Fruit fly (Drosophila melanogaster): ENCODE results near the gene CG34454.

The CG34454 gene

dm6 chr3L:234337-234736, 2.2 kb upstream of the CG34454 start:
- TF ChIP-seq CG6854 (GFP tag; optimal IDR thresholded peaks at IDR 0.05) (no peak), CG9139 (GFP tag; optimal IDR thresholded peaks at IDR 0.05) (no peak)

- TF ChIP-seq CG4318 (GFP tag; optimal IDR thresholded peaks at IDR 0.05) = no peak
- TF ChIP-seq CG3919 (GFP tag; optimal IDR thresholded peaks at IDR 0.05) = no peak
- TF ChIP-seq Ets21C (GFP tag; optimal IDR thresholded peaks at IDR 0.05) = no peak
- TF ChIP-seq CG6808 (GFP tag; optimal IDR thresholded peaks at IDR 0.05) = no peak
- no peak for TF ChIP-seq CG6792 (GFP tag; optimal IDR thresholded peaks at IDR 0.05)
- TF ChIP-seq Eip75B (GFP tag; optimal IDR thresholded peaks at IDR 0.05) = no peak
- TF ChIP-seq CG32006 (GFP tag; optimal IDR thresholded peaks at IDR 0.05) = no peak
- TF ChIP-seq CG11762 (GFP tag; optimal IDR thresholded peaks at IDR 0.05; ENCODE audit: insufficient read depth) = no peak
- TF ChIP-seq Met (GFP tag; optimal IDR thresholded peaks at IDR 0.05) = no peak
- TF ChIP-seq Sox15 (GFP tag; optimal IDR thresholded peaks at IDR 0.05) = no peak
- TF ChIP-seq CG15336 (GFP tag; IDR thresholded peaks at IDR 0.05) = no peak
- no peak for TF ChIP-seq fd85E (GFP tag; optimal IDR thresholded peaks at IDR 0.05)
- no peak for TF ChIP-seq CG11294 (GFP tag; IDR thresholded peaks at IDR 0.05)
- no peak for TF ChIP-seq Ets96B (tag; optimal IDR thresholded peaks at IDR 0.05)
Measured at dm6 chr3L:233251-233650, 1.1 kb upstream of the CG34454 start, which contains the start of gene CG34453. Gene CG34453 (minus strand): TSS chr3L:233351.

dm6 chr3L:231504-231903, 646 bp downstream of the CG34454 start, which contains the start of gene CG42846:
Gene CG42846 (minus strand): TSS chr3L:231604.
- no peak for TF ChIP-seq OdsH (GFP tag; optimal IDR thresholded peaks at IDR 0.05)
- no peak for TF ChIP-seq fd85E (GFP tag; optimal IDR thresholded peaks at IDR 0.05)
- TF ChIP-seq acj6 (GFP tag; optimal IDR thresholded peaks at IDR 0.05) = no peak
- TF ChIP-seq Met (GFP tag; optimal IDR thresholded peaks at IDR 0.05) = no peak
- no peak for TF ChIP-seq topi (GFP tag; optimal IDR thresholded peaks at IDR 0.05)
- no peak for TF ChIP-seq CG10631 (GFP tag; optimal IDR thresholded peaks at IDR 0.05)
- TF ChIP-seq Blimp-1 (GFP tag; optimal IDR thresholded peaks at IDR 0.05) = no peak
- TF ChIP-seq fkh (GFP tag; optimal IDR thresholded peaks at IDR 0.05) = no peak
- no peak for TF ChIP-seq CG6854 (GFP tag; optimal IDR thresholded peaks at IDR 0.05)
- TF ChIP-seq CG3919 (GFP tag; optimal IDR thresholded peaks at IDR 0.05) = no peak
- no peak for TF ChIP-seq Ets21C (GFP tag; optimal IDR thresholded peaks at IDR 0.05)
- TF ChIP-seq CG15336 (GFP tag; IDR thresholded peaks at IDR 0.05) = no peak
- TF ChIP-seq esn (GFP tag; optimal IDR thresholded peaks at IDR 0.05) = no peak
- no peak for TF ChIP-seq CG8319 (GFP tag; optimal IDR thresholded peaks at IDR 0.05)
- TF ChIP-seq salr (GFP tag; optimal IDR thresholded peaks at IDR 0.05) = no peak
- TF ChIP-seq CG3032 (tag; optimal IDR thresholded peaks at IDR 0.05) = no peak
- no peak for TF ChIP-seq ss (GFP tag; optimal IDR thresholded peaks at IDR 0.05)
- no peak for TF ChIP-seq Hr38 (GFP tag; optimal IDR thresholded peaks at IDR 0.05)
- TF ChIP-seq Eip75B (GFP tag; optimal IDR thresholded peaks at IDR 0.05) = no peak

- TF ChIP-seq Eip93F (GFP tag; optimal IDR thresholded peaks at IDR 0.05) = peak; percentile 12
- TF ChIP-seq svp (GFP tag) = peak; percentile 42
- TF ChIP-seq vri (GFP tag; optimal IDR thresholded peaks at IDR 0.05) = peak; percentile 6
- TF ChIP-seq CG15336 (GFP tag; IDR thresholded peaks at IDR 0.05) = 0 out of 2 replicates have a peak, but pooled peaks have one; percentile 14
- no peak for TF ChIP-seq Hr38 (GFP tag; optimal IDR thresholded peaks at IDR 0.05)
Measured at dm6 chr3L:225120-225519, 7.0 kb downstream of the CG34454 start.

- TF ChIP-seq CG3919 (GFP tag; optimal IDR thresholded peaks at IDR 0.05) = no peak
- TF ChIP-seq fd59A (GFP tag; optimal IDR thresholded peaks at IDR 0.05) = no peak
- TF ChIP-seq Eip78C (GFP tag) = peak; percentile 59
- peak; percentile 80 for TF ChIP-seq svp (GFP tag)
- no peak for TF ChIP-seq CG32006 (GFP tag; optimal IDR thresholded peaks at IDR 0.05)
- TF ChIP-seq lz (GFP tag; optimal IDR thresholded peaks at IDR 0.05) = no peak
- no peak for TF ChIP-seq Lpt (GFP tag; optimal IDR thresholded peaks at IDR 0.05)
- no peak for TF ChIP-seq Gug (GFP tag; IDR thresholded peaks at IDR 0.05)
- no peak for TF ChIP-seq OdsH (GFP tag; optimal IDR thresholded peaks at IDR 0.05)
- peak; percentile 26 for TF ChIP-seq CG7368 (GFP tag; optimal IDR thresholded peaks at IDR 0.05)
- TF ChIP-seq Eip75B (GFP tag; optimal IDR thresholded peaks at IDR 0.05) = no peak
- peak; percentile 39; the same call in 1 of the 3 replicates for TF ChIP-seq CG6163 (GFP tag; IDR thresholded peaks at IDR 0.05)
- TF ChIP-seq CG6808 (GFP tag; optimal IDR thresholded peaks at IDR 0.05) = peak; percentile 2
- TF ChIP-seq Eip93F (GFP tag; optimal IDR thresholded peaks at IDR 0.05) = no peak
- TF ChIP-seq vri (GFP tag; optimal IDR thresholded peaks at IDR 0.05) = peak; percentile 41
- TF ChIP-seq Met (GFP tag; optimal IDR thresholded peaks at IDR 0.05) = peak; percentile 1
- TF ChIP-seq CG4318 (GFP tag; optimal IDR thresholded peaks at IDR 0.05) = no peak
- TF ChIP-seq net (GFP tag; optimal IDR thresholded peaks at IDR 0.05) = no peak
- no peak for TF ChIP-seq Smox (GFP tag; optimal IDR thresholded peaks at IDR 0.05)
- no peak for TF ChIP-seq CG11902 (GFP tag; optimal IDR thresholded peaks at IDR 0.05)
Measured at dm6 chr3L:224004-224951, 7.9 kb downstream of the CG34454 start.

Data from whole organism, prepupa.